Worm (Caenorhabditis elegans) whole organism, mixed stage, embryonic: ENCODE data around the gene nhr-58.

Source experiments
- M03D4.4 ChIP-seq: sonication (generic microtip); optimal IDR thresholded peaks from 2 replicates; lab custom pipeline; 2017; ENCODE audit warnings: mild to moderate bottlenecking, missing genetic modification characterization, missing compliant biosample characterization
- blmp-1 ChIP-seq: fragments of 150-350 bp; optimal IDR thresholded peaks from 2 replicates; lab custom pipeline; 2014; ENCODE audit warnings: missing biosample characterization, missing genetic modification characterization
- ceh-39 ChIP-seq: fragments of 150-350 bp; optimal IDR thresholded peaks from 2 replicates; lab custom pipeline; 2014; ENCODE audit warnings: missing biosample characterization, missing genetic modification characterization
- ceh-43 ChIP-seq: fragments of 200-800 bp; sonication (Bioruptor generic); optimal IDR thresholded peaks from 2 replicates; lab custom pipeline; 2018; ENCODE audit warnings: mild to moderate bottlenecking, missing genetic modification characterization, moderate library complexity, missing compliant biosample characterization
- ceh-83 ChIP-seq: fragments of 200-800 bp; sonication (Bioruptor generic); optimal IDR thresholded peaks from 2 replicates; lab custom pipeline; 2018; ENCODE audit warnings: mild to moderate bottlenecking, missing genetic modification characterization, missing compliant biosample characterization
- ces-1 ChIP-seq: fragments of 150-350 bp; optimal IDR thresholded peaks from 2 replicates; lab custom pipeline; 2014; ENCODE audit warnings: missing biosample characterization, missing genetic modification reagents, missing genetic modification characterization
- cnd-1 ChIP-seq: fragments of 200-800 bp; sonication (Bioruptor generic); optimal IDR thresholded peaks from 2 replicates; lab custom pipeline; 2018; ENCODE audit warnings: mild to moderate bottlenecking, missing genetic modification characterization, missing compliant biosample characterization
- drap-1 ChIP-seq: fragments of 200-800 bp; sonication (Bioruptor generic); optimal IDR thresholded peaks from 3 replicates; lab custom pipeline; 2018; ENCODE audit warnings: mild to moderate bottlenecking, missing genetic modification characterization, missing compliant biosample characterization
- elt-3 ChIP-seq: fragments of 150-350 bp; optimal IDR thresholded peaks from 2 replicates; lab custom pipeline; 2014; ENCODE audit warnings: missing biosample characterization, missing genetic modification characterization
- flh-1 ChIP-seq: fragments of 200-800 bp; sonication (Bioruptor generic); optimal IDR thresholded peaks from 2 replicates; lab custom pipeline; 2018; ENCODE audit warnings: mild to moderate bottlenecking, missing genetic modification characterization, moderate library complexity, missing compliant biosample characterization
- ham-2 ChIP-seq: fragments of 200-800 bp; sonication (Bioruptor generic); optimal IDR thresholded peaks from 2 replicates; lab custom pipeline; 2018; ENCODE audit warnings: mild to moderate bottlenecking, missing genetic modification characterization, missing compliant biosample characterization
- hlh-1 ChIP-seq: fragments of 150-350 bp; optimal IDR thresholded peaks from 2 replicates; lab custom pipeline; 2014; ENCODE audit warnings: missing biosample characterization, missing genetic modification reagents, missing genetic modification characterization
- lin-13 ChIP-seq: fragments of 150-350 bp; optimal IDR thresholded peaks from 2 replicates; lab custom pipeline; 2014; ENCODE audit warnings: missing biosample characterization, missing genetic modification characterization
- lin-32 ChIP-seq: fragments of 200-800 bp; sonication (Bioruptor generic); optimal IDR thresholded peaks from 2 replicates; lab custom pipeline; 2018; ENCODE audit warnings: mild to moderate bottlenecking, missing genetic modification characterization, missing compliant biosample characterization
- lsy-2 ChIP-seq: fragments of 150-350 bp; optimal IDR thresholded peaks from 2 replicates; lab custom pipeline; 2014; ENCODE audit warnings: missing biosample characterization, missing genetic modification characterization
- mab-5 ChIP-seq: fragments of 150-350 bp; optimal IDR thresholded peaks from 2 replicates; lab custom pipeline; 2014; ENCODE audit warnings: missing biosample characterization, missing genetic modification characterization
- mep-1 ChIP-seq: fragments of 150-350 bp; optimal IDR thresholded peaks from 2 replicates; lab custom pipeline; 2017; ENCODE audit warnings: missing biosample characterization, missing genetic modification reagents, missing genetic modification characterization, inconsistent platforms
- mls-2 ChIP-seq: sonication (generic microtip); optimal IDR thresholded peaks from 2 replicates; lab custom pipeline; 2016; ENCODE audit warnings: mild to moderate bottlenecking, missing genetic modification characterization, moderate library complexity, missing compliant biosample characterization
- nhr-12 ChIP-seq: fragments of 150-350 bp; optimal IDR thresholded peaks from 2 replicates; lab custom pipeline; 2014; ENCODE audit warnings: missing biosample characterization, missing genetic modification characterization
- nhr-2 ChIP-seq: fragments of 150-350 bp; optimal IDR thresholded peaks from 2 replicates; lab custom pipeline; 2014; ENCODE audit warnings: missing biosample characterization, missing genetic modification characterization
- nhr-237 ChIP-seq: fragments of 150-350 bp; optimal IDR thresholded peaks from 2 replicates; lab custom pipeline; 2014; ENCODE audit warnings: missing biosample characterization, missing genetic modification characterization
- nhr-28 ChIP-seq: fragments of 150-350 bp; optimal IDR thresholded peaks from 2 replicates; lab custom pipeline; 2014; ENCODE audit warnings: missing biosample characterization, missing genetic modification characterization
- nhr-76 ChIP-seq: sonication (generic microtip); optimal IDR thresholded peaks from 2 replicates; lab custom pipeline; 2017; ENCODE audit warnings: missing biosample characterization, missing genetic modification characterization
- pha-4 ChIP-seq: fragments of 150-350 bp; optimal IDR thresholded peaks from 2 replicates; lab custom pipeline; 2018; ENCODE audit warnings: missing biosample characterization, missing genetic modification reagents, missing genetic modification characterization
- sem-2 ChIP-seq: fragments of 200-800 bp; sonication (Bioruptor generic); optimal IDR thresholded peaks from 2 replicates; lab custom pipeline; 2018; ENCODE audit warnings: mild to moderate bottlenecking, missing genetic modification characterization, missing compliant biosample characterization
- snpc-4 ChIP-seq: fragments of 150-350 bp; optimal IDR thresholded peaks from 2 replicates; lab custom pipeline; 2014; ENCODE audit warnings: missing biosample characterization, missing genetic modification characterization
- sptf-1 ChIP-seq: sonication (generic microtip); optimal IDR thresholded peaks from 2 replicates; lab custom pipeline; 2017; ENCODE audit warnings: mild to moderate bottlenecking, missing genetic modification characterization, moderate library complexity, missing compliant biosample characterization
- tbx-8 ChIP-seq: fragments of 200-800 bp; sonication (Bioruptor generic); optimal IDR thresholded peaks from 2 replicates; lab custom pipeline; 2018; ENCODE audit warnings: mild to moderate bottlenecking, missing genetic modification characterization, moderate library complexity, missing compliant biosample characterization
- unc-120 ChIP-seq: sonication (generic microtip); optimal IDR thresholded peaks from 2 replicates; lab custom pipeline; 2017; ENCODE audit warnings: missing genetic modification characterization, missing compliant biosample characterization; ENCODE audit not compliant: poor library complexity, severe bottlenecking
- unc-39 ChIP-seq: fragments of 150-350 bp; optimal IDR thresholded peaks from 2 replicates; lab custom pipeline; 2014; ENCODE audit warnings: missing biosample characterization, missing genetic modification characterization
- zip-8 ChIP-seq: fragments of 150-350 bp; optimal IDR thresholded peaks from 2 replicates; lab custom pipeline; 2014; ENCODE audit warnings: missing biosample characterization, missing genetic modification characterization
- ztf-11 ChIP-seq: fragments of 150-350 bp; optimal IDR thresholded peaks from 2 replicates; lab custom pipeline; 2014; ENCODE audit warnings: missing biosample characterization, missing genetic modification characterization

The nhr-58 gene

ce11 chrV:547980-548379, 15.9 kb downstream of the nhr-58 start, which contains the start of gene C14C6.6:
C14C6.6 (minus strand) TSS chrV:548080.
- no peak for TF ChIP-seq M03D4.4 (tag; lab: Kevin White, UChicago)
- TF ChIP-seq unc-39 (tag; lab: Kevin White, UChicago), result no peak
- TF ChIP-seq elt-3 (tag; lab: Kevin White, UChicago), result no peak
- TF ChIP-seq zip-8 (tag; lab: Kevin White, UChicago), result no peak
- no peak for TF ChIP-seq flh-1 (GFP tag; lab: Kevin White, UChicago)
- TF ChIP-seq hlh-1, result no peak
- no peak for TF ChIP-seq mab-5 (tag; lab: Kevin White, UChicago)
- TF ChIP-seq sem-2, result no peak
- no peak for TF ChIP-seq lin-13 (tag; lab: Kevin White, UChicago)
- TF ChIP-seq cnd-1 (tag; lab: Kevin White, UChicago), result no peak
- TF ChIP-seq nhr-28 (tag; lab: Kevin White, UChicago), result no peak
- TF ChIP-seq lin-32 (GFP tag; lab: Kevin White, UChicago), result no peak
- TF ChIP-seq snpc-4 (tag; lab: Kevin White, UChicago), result no peak
- TF ChIP-seq nhr-76, result no peak

- TF ChIP-seq blmp-1 (tag; lab: Kevin White, UChicago), result no peak
- TF ChIP-seq nhr-28 (tag; lab: Kevin White, UChicago), result no peak
- TF ChIP-seq sptf-1, result no peak
- no peak for TF ChIP-seq lin-32 (GFP tag; lab: Kevin White, UChicago)
- no peak for TF ChIP-seq ztf-11 (tag; lab: Kevin White, UChicago)
- no peak for TF ChIP-seq tbx-8 (GFP tag; lab: Kevin White, UChicago)
- no peak for TF ChIP-seq mep-1 (tag; lab: Kevin White, UChicago)
- no peak for TF ChIP-seq mab-5 (tag; lab: Kevin White, UChicago)
- no peak for TF ChIP-seq hlh-1
- TF ChIP-seq unc-120 (tag; lab: Kevin White, UChicago), result no peak
- no peak for TF ChIP-seq snpc-4 (tag; lab: Kevin White, UChicago)
- TF ChIP-seq ces-1 (GFP tag; lab: Kevin White, UChicago), result no peak
- no peak for TF ChIP-seq lin-13 (tag; lab: Kevin White, UChicago)
Observed at ce11 chrV:552406-552805, 20.3 kb downstream of the nhr-58 start.

DNA sequence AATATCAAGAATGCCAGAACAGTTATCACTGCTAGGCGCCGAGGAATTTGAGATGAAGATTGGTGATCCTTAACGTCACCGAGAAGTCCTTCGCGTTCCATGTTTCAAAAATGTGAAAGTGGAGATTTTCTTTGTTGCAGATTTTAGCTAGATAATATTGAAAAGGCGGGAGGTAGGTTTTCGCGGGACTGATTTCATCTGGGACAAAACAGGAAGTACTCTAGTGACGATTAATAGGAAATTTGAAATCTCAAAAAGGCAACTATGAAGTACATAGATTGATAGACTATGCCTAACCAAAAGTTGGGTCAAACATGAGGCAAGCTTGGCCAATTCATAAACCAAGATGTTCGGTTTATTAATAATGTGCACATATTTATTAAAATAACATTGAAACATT, 21.0 kb downstream of the nhr-58 start, which contains the start of gene C14C6.8:
TSS of gene C14C6.8 (minus strand) at position 101 of the 400 bp plus-strand sequence.
- no peak for TF ChIP-seq drap-1
- TF ChIP-seq ceh-39, result no peak
- TF ChIP-seq flh-1 (GFP tag; lab: Kevin White, UChicago), result no peak
- TF ChIP-seq lin-13 (tag; lab: Kevin White, UChicago), result no peak
- no peak for TF ChIP-seq snpc-4 (tag; lab: Kevin White, UChicago)
- no peak for TF ChIP-seq sptf-1
- no peak for TF ChIP-seq ceh-83
- TF ChIP-seq unc-120 (tag; lab: Kevin White, UChicago), result no peak
- no peak for TF ChIP-seq hlh-1
- no peak for TF ChIP-seq cnd-1 (tag; lab: Kevin White, UChicago)
- TF ChIP-seq zip-8 (tag; lab: Kevin White, UChicago), result no peak

DNA sequence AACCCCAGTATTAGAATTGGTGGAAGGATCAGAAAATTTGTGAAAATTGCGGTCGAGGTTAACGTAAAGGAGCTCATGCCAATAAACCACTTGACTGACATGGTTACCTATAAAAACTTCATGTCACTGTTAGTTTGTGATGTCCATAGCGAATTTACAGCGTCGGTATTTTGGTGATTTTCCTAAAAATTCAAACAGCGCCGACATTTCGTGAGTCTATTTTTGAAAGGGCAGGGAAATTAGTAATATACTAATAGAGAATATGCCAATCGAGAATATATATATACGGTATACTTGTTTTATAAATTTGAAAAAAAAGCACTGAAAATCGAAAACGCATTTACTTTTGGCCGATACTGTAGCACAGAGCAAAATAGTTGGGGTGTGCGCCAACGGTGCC, 24.0 kb downstream of the nhr-58 start, which contains the start of gene srx-8:
TSS of gene srx-8 (minus strand) at position 101 of the 400 bp plus-strand sequence.
- TF ChIP-seq ceh-43 (GFP tag; lab: Kevin White, UChicago) (no peak), nhr-28 (tag; lab: Kevin White, UChicago) (no peak), mls-2 (tag; lab: Kevin White, UChicago) (no peak), nhr-12 (no peak), unc-39 (tag; lab: Kevin White, UChicago) (no peak), pha-4 (no peak), mep-1 (tag; lab: Kevin White, UChicago) (no peak), sem-2 (no peak), lsy-2 (tag; lab: Kevin White, UChicago) (no peak), ham-2 (GFP tag; lab: Kevin White, UChicago) (no peak), zip-8 (tag; lab: Kevin White, UChicago) (no peak), nhr-2 (tag; lab: Kevin White, UChicago) (no peak), nhr-76 (no peak), M03D4.4 (tag; lab: Kevin White, UChicago) (no peak), sptf-1 (no peak), lin-32 (GFP tag; lab: Kevin White, UChicago) (no peak), cnd-1 (tag; lab: Kevin White, UChicago) (no peak), snpc-4 (tag; lab: Kevin White, UChicago) (no peak), ceh-39 (no peak)

DNA sequence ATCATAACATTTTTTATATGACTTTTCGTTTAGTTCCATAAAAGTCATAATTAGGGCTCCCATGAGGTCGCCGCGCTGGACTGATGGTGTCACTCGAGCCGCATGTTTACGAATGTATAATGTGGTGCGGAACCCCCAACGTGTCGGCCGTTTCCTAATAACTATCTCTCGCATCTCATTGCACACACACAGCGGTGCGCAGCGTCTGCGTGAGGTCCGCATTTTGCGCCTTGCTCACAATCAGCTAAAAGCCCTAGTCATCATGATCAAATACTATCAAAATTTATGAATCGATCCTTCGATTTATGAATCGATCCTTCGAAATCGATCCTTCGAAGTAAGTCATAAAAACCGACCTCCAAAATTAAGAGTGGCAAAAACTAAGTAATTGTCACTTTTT, 27.9 kb downstream of the nhr-58 start, which contains the start of gene srx-7:
TSS of gene srx-7 (plus strand) at position 256 of the 400 bp plus-strand sequence.
- no peak for TF ChIP-seq ham-2 (GFP tag; lab: Kevin White, UChicago)
- no peak for TF ChIP-seq nhr-237 (tag; lab: Kevin White, UChicago)
- no peak for TF ChIP-seq nhr-2 (tag; lab: Kevin White, UChicago)
- TF ChIP-seq, all 35 proteins: peak for 0
